Worm (Caenorhabditis elegans) whole organism, mixed stage, embryonic: ENCODE results near the gene scl-19.

Source experiments
- M03D4.4 ChIP-seq: sonication (generic microtip); optimal IDR thresholded peaks from 2 replicates; lab custom pipeline; 2017; ENCODE audit warnings: mild to moderate bottlenecking, missing genetic modification characterization, missing compliant biosample characterization
- bed-3 ChIP-seq: fragments of 200-800 bp; sonication (Bioruptor generic); optimal IDR thresholded peaks from 3 replicates; lab custom pipeline; 2018; ENCODE audit warnings: mild to moderate bottlenecking, missing genetic modification characterization, moderate library complexity, missing compliant biosample characterization
- blmp-1 ChIP-seq: fragments of 150-350 bp; optimal IDR thresholded peaks from 2 replicates; lab custom pipeline; 2014; ENCODE audit warnings: missing biosample characterization, missing genetic modification characterization
- ceh-39 ChIP-seq: fragments of 150-350 bp; optimal IDR thresholded peaks from 2 replicates; lab custom pipeline; 2014; ENCODE audit warnings: missing biosample characterization, missing genetic modification characterization
- ceh-43 ChIP-seq: fragments of 200-800 bp; sonication (Bioruptor generic); optimal IDR thresholded peaks from 2 replicates; lab custom pipeline; 2018; ENCODE audit warnings: mild to moderate bottlenecking, missing genetic modification characterization, moderate library complexity, missing compliant biosample characterization
- ceh-83 ChIP-seq: fragments of 200-800 bp; sonication (Bioruptor generic); optimal IDR thresholded peaks from 2 replicates; lab custom pipeline; 2018; ENCODE audit warnings: mild to moderate bottlenecking, missing genetic modification characterization, missing compliant biosample characterization
- ces-1 ChIP-seq: fragments of 150-350 bp; optimal IDR thresholded peaks from 2 replicates; lab custom pipeline; 2014; ENCODE audit warnings: missing biosample characterization, missing genetic modification reagents, missing genetic modification characterization
- cnd-1 ChIP-seq: fragments of 200-800 bp; sonication (Bioruptor generic); optimal IDR thresholded peaks from 2 replicates; lab custom pipeline; 2018; ENCODE audit warnings: mild to moderate bottlenecking, missing genetic modification characterization, missing compliant biosample characterization
- drap-1 ChIP-seq: fragments of 200-800 bp; sonication (Bioruptor generic); optimal IDR thresholded peaks from 3 replicates; lab custom pipeline; 2018; ENCODE audit warnings: mild to moderate bottlenecking, missing genetic modification characterization, missing compliant biosample characterization
- elt-1 ChIP-seq: sonication (generic microtip); optimal IDR thresholded peaks from 2 replicates; lab custom pipeline; 2017; ENCODE audit warnings: missing genetic modification characterization, mild to moderate bottlenecking, missing compliant biosample characterization, antibody characterized with exemption, moderate library complexity, borderline replicate concordance; ENCODE audit not compliant: insufficient read depth
- elt-3 ChIP-seq: fragments of 150-350 bp; optimal IDR thresholded peaks from 2 replicates; lab custom pipeline; 2014; ENCODE audit warnings: missing biosample characterization, missing genetic modification characterization
- flh-1 ChIP-seq: fragments of 200-800 bp; sonication (Bioruptor generic); optimal IDR thresholded peaks from 2 replicates; lab custom pipeline; 2018; ENCODE audit warnings: mild to moderate bottlenecking, missing genetic modification characterization, moderate library complexity, missing compliant biosample characterization
- ham-2 ChIP-seq: fragments of 200-800 bp; sonication (Bioruptor generic); optimal IDR thresholded peaks from 2 replicates; lab custom pipeline; 2018; ENCODE audit warnings: mild to moderate bottlenecking, missing genetic modification characterization, missing compliant biosample characterization
- hlh-1 ChIP-seq: fragments of 150-350 bp; optimal IDR thresholded peaks from 2 replicates; lab custom pipeline; 2014; ENCODE audit warnings: missing biosample characterization, missing genetic modification reagents, missing genetic modification characterization
- lin-13 ChIP-seq: fragments of 150-350 bp; optimal IDR thresholded peaks from 2 replicates; lab custom pipeline; 2014; ENCODE audit warnings: missing biosample characterization, missing genetic modification characterization
- lin-32 ChIP-seq: fragments of 200-800 bp; sonication (Bioruptor generic); optimal IDR thresholded peaks from 2 replicates; lab custom pipeline; 2018; ENCODE audit warnings: mild to moderate bottlenecking, missing genetic modification characterization, missing compliant biosample characterization
- lsy-2 ChIP-seq: fragments of 150-350 bp; optimal IDR thresholded peaks from 2 replicates; lab custom pipeline; 2014; ENCODE audit warnings: missing biosample characterization, missing genetic modification characterization
- mab-5 ChIP-seq: fragments of 150-350 bp; optimal IDR thresholded peaks from 2 replicates; lab custom pipeline; 2014; ENCODE audit warnings: missing biosample characterization, missing genetic modification characterization
- mep-1 ChIP-seq: fragments of 150-350 bp; optimal IDR thresholded peaks from 2 replicates; lab custom pipeline; 2017; ENCODE audit warnings: missing biosample characterization, missing genetic modification reagents, missing genetic modification characterization, inconsistent platforms
- mls-2 ChIP-seq: sonication (generic microtip); optimal IDR thresholded peaks from 2 replicates; lab custom pipeline; 2016; ENCODE audit warnings: mild to moderate bottlenecking, missing genetic modification characterization, moderate library complexity, missing compliant biosample characterization
- nhr-12 ChIP-seq: fragments of 150-350 bp; optimal IDR thresholded peaks from 2 replicates; lab custom pipeline; 2014; ENCODE audit warnings: missing biosample characterization, missing genetic modification characterization
- nhr-2 ChIP-seq: fragments of 150-350 bp; optimal IDR thresholded peaks from 2 replicates; lab custom pipeline; 2014; ENCODE audit warnings: missing biosample characterization, missing genetic modification characterization
- nhr-28 ChIP-seq: fragments of 150-350 bp; optimal IDR thresholded peaks from 2 replicates; lab custom pipeline; 2014; ENCODE audit warnings: missing biosample characterization, missing genetic modification characterization
- nhr-76 ChIP-seq: sonication (generic microtip); optimal IDR thresholded peaks from 2 replicates; lab custom pipeline; 2017; ENCODE audit warnings: missing biosample characterization, missing genetic modification characterization
- pha-4 ChIP-seq: fragments of 150-350 bp; optimal IDR thresholded peaks from 2 replicates; lab custom pipeline; 2018; ENCODE audit warnings: missing biosample characterization, missing genetic modification reagents, missing genetic modification characterization
- sem-2 ChIP-seq: fragments of 200-800 bp; sonication (Bioruptor generic); optimal IDR thresholded peaks from 2 replicates; lab custom pipeline; 2018; ENCODE audit warnings: mild to moderate bottlenecking, missing genetic modification characterization, missing compliant biosample characterization
- snpc-4 ChIP-seq: fragments of 150-350 bp; optimal IDR thresholded peaks from 2 replicates; lab custom pipeline; 2014; ENCODE audit warnings: missing biosample characterization, missing genetic modification characterization
- sptf-1 ChIP-seq: sonication (generic microtip); optimal IDR thresholded peaks from 2 replicates; lab custom pipeline; 2017; ENCODE audit warnings: mild to moderate bottlenecking, missing genetic modification characterization, moderate library complexity, missing compliant biosample characterization
- tbx-8 ChIP-seq: fragments of 200-800 bp; sonication (Bioruptor generic); optimal IDR thresholded peaks from 2 replicates; lab custom pipeline; 2018; ENCODE audit warnings: mild to moderate bottlenecking, missing genetic modification characterization, moderate library complexity, missing compliant biosample characterization
- unc-120 ChIP-seq: sonication (generic microtip); optimal IDR thresholded peaks from 2 replicates; lab custom pipeline; 2017; ENCODE audit warnings: missing genetic modification characterization, missing compliant biosample characterization; ENCODE audit not compliant: poor library complexity, severe bottlenecking
- unc-39 ChIP-seq: fragments of 150-350 bp; optimal IDR thresholded peaks from 2 replicates; lab custom pipeline; 2014; ENCODE audit warnings: missing biosample characterization, missing genetic modification characterization
- unc-62 ChIP-seq: fragments of 150-350 bp; optimal IDR thresholded peaks from 2 replicates; lab custom pipeline; 2014; ENCODE audit warnings: missing biosample characterization, missing genetic modification reagents, missing genetic modification characterization
- zip-8 ChIP-seq: fragments of 150-350 bp; optimal IDR thresholded peaks from 2 replicates; lab custom pipeline; 2014; ENCODE audit warnings: missing biosample characterization, missing genetic modification characterization
- ztf-11 ChIP-seq: fragments of 150-350 bp; optimal IDR thresholded peaks from 2 replicates; lab custom pipeline; 2014; ENCODE audit warnings: missing biosample characterization, missing genetic modification characterization

The scl-19 gene

DNA sequence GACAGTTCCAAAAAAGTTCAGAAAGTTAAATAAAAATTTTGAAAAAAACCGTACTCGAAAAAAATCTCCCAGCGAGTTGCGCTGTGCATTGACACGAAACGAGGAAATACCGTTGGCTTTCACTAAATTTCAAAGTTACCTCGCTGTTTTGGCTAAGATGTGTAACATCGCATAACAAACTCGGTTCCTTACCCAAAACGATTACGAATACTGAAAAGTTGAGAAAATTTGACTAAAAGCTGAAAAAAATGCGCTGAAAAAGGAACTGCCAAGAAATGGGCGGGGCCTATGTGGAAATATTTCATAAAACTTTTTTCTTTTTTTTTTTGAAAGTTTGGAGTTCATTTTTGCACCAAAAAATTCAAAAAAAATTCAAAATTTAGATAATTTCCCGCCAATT, 12.4 kb upstream of the scl-19 start:
- TF ChIP-seq ces-1 (GFP tag; lab: Kevin White, UChicago) (no peak), mab-5 (tag; lab: Kevin White, UChicago) (no peak), drap-1 (GFP tag; lab: Kevin White, UChicago) (no peak), flh-1 (GFP tag; lab: Kevin White, UChicago) (no peak), ztf-11 (tag; lab: Kevin White, UChicago) (no peak)

DNA sequence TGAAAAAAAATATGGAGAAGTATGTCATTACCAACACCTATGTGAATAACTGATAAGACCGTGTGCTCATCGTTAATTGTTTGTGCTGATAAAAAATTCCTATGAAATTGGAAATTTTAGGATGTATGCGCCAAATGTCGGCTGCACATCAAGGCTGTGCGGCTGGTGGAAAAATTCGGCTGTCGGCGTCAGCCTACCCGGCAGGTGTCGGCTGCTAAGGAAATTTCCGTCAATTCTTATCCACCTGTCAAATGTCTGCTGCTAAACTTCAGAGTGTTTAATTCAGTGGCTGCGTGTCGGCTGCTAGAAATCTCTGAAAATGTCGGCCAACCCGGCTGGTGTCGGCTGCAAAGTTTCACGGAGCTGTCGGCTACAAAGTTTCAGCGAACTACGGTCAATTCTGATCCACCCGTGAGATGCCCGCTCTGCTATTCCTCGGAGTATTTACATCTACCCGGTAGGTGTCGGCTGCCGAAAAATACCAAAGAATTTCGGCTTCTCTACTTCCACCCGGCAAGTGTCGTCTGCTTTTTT, 11.8 kb upstream of the scl-19 start, which contains the start of gene Y17D7C.2:
TSS of gene Y17D7C.2 (minus strand) at position 32 of the 534 bp plus-strand sequence.
- TF ChIP-seq unc-39 (peak; percentile 48), cnd-1 (peak; percentile 63), ztf-11 (tag; lab: Kevin White, UChicago) (no peak), zip-8 (tag; lab: Kevin White, UChicago) (no peak), tbx-8 (GFP tag; lab: Kevin White, UChicago) (peak; percentile 78), unc-62 (GFP tag; lab: Kevin White, UChicago) (no peak), snpc-4 (tag; lab: Kevin White, UChicago) (no peak), elt-3 (tag; lab: Kevin White, UChicago) (no peak), lin-13 (no peak), mls-2 (tag; lab: Kevin White, UChicago) (peak; percentile 40), M03D4.4 (tag; lab: Kevin White, UChicago) (peak; percentile 28), bed-3 (no peak), pha-4 (tag; lab: Kevin White, UChicago) (no peak), mep-1 (tag; lab: Kevin White, UChicago) (no peak), unc-120 (tag; lab: Kevin White, UChicago) (no peak), sem-2 (no peak), nhr-76 (tag; lab: Kevin White, UChicago) (no peak), hlh-1 (tag; lab: Kevin White, UChicago) (peak; percentile 4), lsy-2 (no peak), ceh-43 (GFP tag; lab: Kevin White, UChicago) (no peak), flh-1 (GFP tag; lab: Kevin White, UChicago) (no peak), nhr-2 (tag; lab: Kevin White, UChicago) (no peak)

ce11 chrV:18721873-18722272, 9.9 kb upstream of the scl-19 start:
- TF ChIP-seq ham-2 (GFP tag; lab: Kevin White, UChicago) (no peak), sem-2 (no peak), ceh-43 (GFP tag; lab: Kevin White, UChicago) (no peak), mep-1 (tag; lab: Kevin White, UChicago) (no peak), blmp-1 (tag; lab: Kevin White, UChicago) (no peak), bed-3 (no peak), nhr-2 (tag; lab: Kevin White, UChicago) (no peak), ceh-39 (tag; lab: Kevin White, UChicago) (no peak), lin-32 (GFP tag; lab: Kevin White, UChicago) (no peak), lsy-2 (no peak), drap-1 (GFP tag; lab: Kevin White, UChicago) (no peak), unc-39 (no peak), pha-4 (tag; lab: Kevin White, UChicago) (no peak), flh-1 (GFP tag; lab: Kevin White, UChicago) (no peak), nhr-28 (tag; lab: Kevin White, UChicago) (no peak), hlh-1 (tag; lab: Kevin White, UChicago) (no peak)

- TF ChIP-seq nhr-76 (tag; lab: Kevin White, UChicago) (no peak), unc-62 (GFP tag; lab: Kevin White, UChicago) (no peak), mls-2 (tag; lab: Kevin White, UChicago) (no peak), ham-2 (GFP tag; lab: Kevin White, UChicago) (no peak), zip-8 (tag; lab: Kevin White, UChicago) (no peak), mab-5 (tag; lab: Kevin White, UChicago) (no peak), lsy-2 (no peak), mep-1 (tag; lab: Kevin White, UChicago) (no peak), bed-3 (no peak), pha-4 (tag; lab: Kevin White, UChicago) (no peak), cnd-1 (no peak), M03D4.4 (tag; lab: Kevin White, UChicago) (no peak), elt-1 (no peak), nhr-12 (tag; lab: Kevin White, UChicago) (no peak), sem-2 (no peak), sptf-1 (tag; lab: Kevin White, UChicago) (no peak), nhr-2 (tag; lab: Kevin White, UChicago) (no peak), ceh-83 (GFP tag; lab: Kevin White, UChicago) (no peak), nhr-28 (tag; lab: Kevin White, UChicago) (no peak), lin-32 (GFP tag; lab: Kevin White, UChicago) (no peak)
These were observed 9.1 kb upstream of the scl-19 start for ce11 chrV:18722510-18723299.
